Worm (Caenorhabditis elegans) whole organism, midembryonic: ENCODE data around the gene K05F1.8.

Experiments
- flt-1 ChIP-seq: fragments of 200-800 bp; sonication (Bioruptor generic); IDR thresholded peaks from 2 replicates; pipeline ENCODE4 v1.3.6; 2022; ENCODE audit warnings: missing genetic modification characterization, missing compliant biosample characterization
- tab-1 ChIP-seq: fragments of 200-800 bp; sonication (Bioruptor generic); IDR thresholded peaks from 2 replicates; pipeline ENCODE4 v1.3.6; 2022; ENCODE audit warnings: missing genetic modification characterization, missing compliant biosample characterization
- ztf-23 ChIP-seq: fragments of 200-800 bp; sonication (Bioruptor generic); IDR thresholded peaks from 2 replicates; pipeline ENCODE4 v1.3.6; 2022; ENCODE audit warnings: missing genetic modification reagents, missing genetic modification characterization, missing compliant biosample characterization
- ztf-29 ChIP-seq: fragments of 200-800 bp; sonication (Bioruptor generic); IDR thresholded peaks from 2 replicates; pipeline ENCODE4 v1.3.6; 2022; ENCODE audit warnings: missing genetic modification reagents, missing genetic modification characterization, missing compliant biosample characterization

DNA sequence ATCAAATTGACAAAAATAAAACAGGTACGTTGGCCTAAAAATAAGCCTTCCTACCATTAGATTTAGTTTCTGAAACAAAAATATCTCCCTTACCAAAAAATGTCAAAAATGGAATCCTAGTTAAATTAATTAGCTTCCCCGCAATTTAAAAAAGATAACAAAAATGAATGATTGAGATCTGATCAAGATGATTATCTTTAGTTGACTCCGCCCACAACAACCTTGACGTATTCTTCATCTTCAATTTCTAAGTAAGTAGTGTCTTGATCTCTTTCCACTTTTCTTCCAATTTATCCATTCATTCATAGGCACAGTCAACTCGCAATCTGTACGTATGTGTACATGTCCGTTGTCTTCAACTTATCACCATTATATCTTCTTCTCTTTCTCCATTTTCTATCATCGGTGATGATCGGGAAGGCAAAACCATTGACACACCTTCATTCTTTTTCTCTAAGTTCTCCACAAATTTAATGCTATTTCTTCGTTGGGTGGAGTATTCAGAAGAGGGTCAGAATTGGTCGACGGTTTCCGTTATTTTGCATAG is 31.1 kb downstream of the K05F1.8 start:
- no peak for TF ChIP-seq tab-1 (GFP tag; lab: Robert Waterston, UW)
- TF ChIP-seq ztf-29 (GFP tag; lab: Robert Waterston, UW) = no peak
- TF ChIP-seq ztf-23 (GFP tag; lab: Robert Waterston, UW) = no peak
- no peak for TF ChIP-seq flt-1 (GFP tag; lab: Robert Waterston, UW)
